Fruit fly (Drosophila melanogaster) whole organism, embryonic: ENCODE data around the gene HINT1.

Source experiments
- Atf3 ChIP-seq: fragments of 200-800 bp; sonication (Bioruptor generic); optimal IDR thresholded peaks from 3 replicates; lab custom pipeline; 2016; ENCODE audit warnings: missing biosample characterization, missing genetic modification characterization
- BEAF-32 ChIP-seq: fragments of 200-800 bp; sonication (Bioruptor generic); optimal IDR thresholded peaks from 3 replicates; lab custom pipeline; 2017; ENCODE audit warnings: missing biosample characterization, missing genetic modification characterization, mild to moderate bottlenecking, moderate library complexity, missing genetic modification reagents
- Blimp-1 ChIP-seq: fragments of 200-800 bp; sonication (Bioruptor generic); optimal IDR thresholded peaks from 3 replicates; lab custom pipeline; 2018; ENCODE audit warnings: missing biosample characterization, missing genetic modification characterization, mild to moderate bottlenecking, moderate library complexity, missing genetic modification reagents
- CG10267 ChIP-seq: fragments of 200-800 bp; sonication (Bioruptor generic); optimal IDR thresholded peaks from 2 replicates; lab custom pipeline; 2018; ENCODE audit warnings: missing biosample characterization, mild to moderate bottlenecking, missing genetic modification characterization, moderate library complexity
- CG11696 ChIP-seq: fragments of 200-800 bp; sonication (Bioruptor generic); IDR thresholded peaks from 2 replicates; pipeline ENCODE4 v1.3.6; 2022; ENCODE audit warnings: missing biosample characterization, missing genetic modification characterization
- CG11723 ChIP-seq: fragments of 200-800 bp; sonication (Bioruptor generic); optimal IDR thresholded peaks from 2 replicates; lab custom pipeline; 2017; ENCODE audit warnings: missing biosample characterization, mild to moderate bottlenecking, missing genetic modification characterization
- CG12236 ChIP-seq: fragments of 200-800 bp; sonication (Bioruptor generic); optimal IDR thresholded peaks from 2 replicates; lab custom pipeline; 2016; ENCODE audit warnings: missing biosample characterization, missing genetic modification characterization
- CG14014 ChIP-seq: fragments of 200-800 bp; sonication (Bioruptor generic); IDR thresholded peaks from 2 replicates; pipeline ENCODE4 v1.3.6; 2022; ENCODE audit warnings: missing biosample characterization, missing genetic modification characterization
- CG15073 ChIP-seq: fragments of 200-800 bp; sonication (Bioruptor generic); optimal IDR thresholded peaks from 2 replicates; lab custom pipeline; 2016; ENCODE audit warnings: missing biosample characterization, missing genetic modification characterization
- CG15479 ChIP-seq: fragments of 200-800 bp; sonication (Bioruptor generic); optimal IDR thresholded peaks from 3 replicates; lab custom pipeline; 2019; ENCODE audit warnings: missing biosample characterization, mild to moderate bottlenecking, missing genetic modification characterization, moderate library complexity
- CG1602 ChIP-seq: fragments of 200-800 bp; sonication (Bioruptor generic); optimal IDR thresholded peaks from 3 replicates; lab custom pipeline; 2016; ENCODE audit warnings: missing biosample characterization, missing genetic modification characterization
- CG16779 ChIP-seq: fragments of 200-800 bp; sonication (Bioruptor generic); IDR thresholded peaks from 2 replicates; pipeline ENCODE4 v1.3.6; 2022; ENCODE audit warnings: missing biosample characterization, missing genetic modification characterization
- CG1792 ChIP-seq: fragments of 200-800 bp; sonication (Bioruptor generic); optimal IDR thresholded peaks from 2 replicates; lab custom pipeline; 2016; ENCODE audit warnings: missing biosample characterization, missing genetic modification characterization
- CG18011 ChIP-seq: fragments of 200-800 bp; sonication (Bioruptor generic); optimal IDR thresholded peaks from 2 replicates; lab custom pipeline; 2017; ENCODE audit warnings: missing biosample characterization, missing genetic modification characterization, mild to moderate bottlenecking, moderate library complexity, missing genotype
- CG2202 ChIP-seq: fragments of 200-800 bp; sonication (Bioruptor generic); optimal IDR thresholded peaks from 2 replicates; lab custom pipeline; 2018; ENCODE audit warnings: missing biosample characterization, mild to moderate bottlenecking, missing genetic modification characterization
- CG30431 ChIP-seq: fragments of 200-800 bp; sonication (Bioruptor generic); optimal IDR thresholded peaks from 2 replicates; lab custom pipeline; 2017; ENCODE audit warnings: missing biosample characterization, missing genetic modification characterization
- CG3065 ChIP-seq: fragments of 200-800 bp; sonication (Bioruptor generic); optimal IDR thresholded peaks from 2 replicates; lab custom pipeline; 2016; ENCODE audit warnings: missing biosample characterization, missing genetic modification characterization
- CG31224 ChIP-seq: fragments of 200-800 bp; sonication (Bioruptor generic); IDR thresholded peaks from 2 replicates; pipeline ENCODE4 v1.3.6; 2022; ENCODE audit warnings: missing biosample characterization, missing genetic modification characterization
- CG32767 ChIP-seq: fragments of 200-800 bp; sonication (Bioruptor generic); IDR thresholded peaks from 2 replicates; pipeline ENCODE4 v1.3.6; 2022; ENCODE audit warnings: missing biosample characterization, missing genetic modification characterization
- CG33557 ChIP-seq: fragments of 200-800 bp; sonication (Bioruptor generic); optimal IDR thresholded peaks from 2 replicates; lab custom pipeline; 2019; ENCODE audit warnings: missing biosample characterization, mild to moderate bottlenecking, missing genetic modification characterization, moderate library complexity
- CG3838 ChIP-seq: fragments of 200-800 bp; sonication (Bioruptor generic); optimal IDR thresholded peaks from 3 replicates; lab custom pipeline; 2016; ENCODE audit warnings: missing biosample characterization, missing genetic modification characterization
- CG4707 ChIP-seq: fragments of 200-800 bp; sonication (Bioruptor generic); optimal IDR thresholded peaks from 2 replicates; lab custom pipeline; 2018; ENCODE audit warnings: missing biosample characterization, mild to moderate bottlenecking, missing genetic modification characterization, moderate library complexity
- CG9437 ChIP-seq: fragments of 200-800 bp; sonication (Bioruptor generic); optimal IDR thresholded peaks from 2 replicates; lab custom pipeline; 2018; ENCODE audit warnings: missing biosample characterization, mild to moderate bottlenecking, missing genetic modification characterization
- CG9876 ChIP-seq: fragments of 200-800 bp; sonication (Bioruptor generic); optimal IDR thresholded peaks from 2 replicates; lab custom pipeline; 2016; ENCODE audit warnings: missing biosample characterization, missing genetic modification characterization
- D ChIP-seq, 2 experiments: fragments of 200-800 bp in 1 of 2; fragments of >200 bp in 1 of 2; sonication (Bioruptor generic) in 1 of 2; optimal IDR thresholded peaks; 2 replicates in 1 of 2; 3 replicates in 1 of 2; lab custom pipeline; 2017; ENCODE audit warnings: mild to moderate bottlenecking in 1 of 2, missing biosample characterization in 1 of 2, missing genetic modification characterization in 1 of 2, missing genetic modification reagents in 1 of 2
- Dbx ChIP-seq: fragments of 200-800 bp; sonication (Bioruptor generic); IDR thresholded peaks from 3 replicates; pipeline ENCODE4 v1.3.6; 2022; ENCODE audit warnings: missing biosample characterization, missing genetic modification characterization
- Dp ChIP-seq: fragments of 200-800 bp; sonication (Bioruptor generic); optimal IDR thresholded peaks from 2 replicates; lab custom pipeline; 2018; ENCODE audit warnings: missing biosample characterization, mild to moderate bottlenecking, missing genetic modification characterization, moderate library complexity
- Fer2 ChIP-seq: fragments of 200-800 bp; sonication (Bioruptor generic); optimal IDR thresholded peaks from 2 replicates; lab custom pipeline; 2018; ENCODE audit warnings: missing biosample characterization, mild to moderate bottlenecking, missing genetic modification characterization, moderate library complexity
- MBD-R2 ChIP-seq: fragments of 200-800 bp; sonication (Bioruptor generic); IDR thresholded peaks from 2 replicates; pipeline ENCODE4 v1.3.6; 2022; ENCODE audit warnings: missing biosample characterization, missing genetic modification characterization
- Nf-YB ChIP-seq: fragments of 200-800 bp; sonication (Bioruptor generic); optimal IDR thresholded peaks from 3 replicates; lab custom pipeline; 2019; ENCODE audit warnings: missing biosample characterization, mild to moderate bottlenecking, missing genetic modification characterization, moderate library complexity
- Oaz ChIP-seq: fragments of 200-800 bp; sonication (Bioruptor generic); IDR thresholded peaks from 2 replicates; pipeline ENCODE4 v1.3.6; 2022; ENCODE audit warnings: missing biosample characterization, missing genetic modification characterization
- Ravus ChIP-seq: fragments of 200-800 bp; sonication (Bioruptor generic); IDR thresholded peaks from 2 replicates; pipeline ENCODE4 v1.3.6; 2022; ENCODE audit warnings: missing biosample characterization, missing genetic modification characterization
- abd-A ChIP-seq: fragments of 200-800 bp; sonication (Bioruptor generic); optimal IDR thresholded peaks from 3 replicates; lab custom pipeline; 2019; ENCODE audit warnings: missing biosample characterization, mild to moderate bottlenecking, missing genetic modification characterization, moderate library complexity
- bigmax ChIP-seq: fragments of 200-800 bp; sonication (Bioruptor generic); optimal IDR thresholded peaks from 2 replicates; lab custom pipeline; 2018; ENCODE audit warnings: missing biosample characterization, mild to moderate bottlenecking, missing genetic modification characterization
- bowl ChIP-seq: fragments of 200-800 bp; sonication (Bioruptor generic); IDR thresholded peaks from 2 replicates; pipeline ENCODE4 v1.3.6; 2022; ENCODE audit warnings: missing biosample characterization, missing genetic modification characterization
- cg ChIP-seq: fragments of 200-800 bp; sonication (Bioruptor generic); optimal IDR thresholded peaks from 3 replicates; lab custom pipeline; 2019; ENCODE audit warnings: missing biosample characterization, mild to moderate bottlenecking, missing genetic modification characterization, moderate library complexity
- danr ChIP-seq: fragments of 200-800 bp; sonication (Bioruptor generic); IDR thresholded peaks from 2 replicates; pipeline ENCODE4 v1.3.6; 2022; ENCODE audit warnings: missing biosample characterization, missing genetic modification characterization
- dmrt11E ChIP-seq: fragments of 200-800 bp; sonication (Bioruptor generic); optimal IDR thresholded peaks from 3 replicates; lab custom pipeline; 2018; ENCODE audit warnings: missing biosample characterization, mild to moderate bottlenecking, missing genetic modification characterization, moderate library complexity
- ewg ChIP-seq: fragments of 200-800 bp; sonication (Bioruptor generic); optimal IDR thresholded peaks from 3 replicates; lab custom pipeline; 2017; ENCODE audit warnings: mild to moderate bottlenecking, missing biosample characterization, missing genetic modification reagents, missing genetic modification characterization
- exex ChIP-seq: fragments of 200-800 bp; sonication (Bioruptor generic); optimal IDR thresholded peaks from 4 replicates; lab custom pipeline; 2018; ENCODE audit warnings: missing biosample characterization, mild to moderate bottlenecking, missing genetic modification characterization, moderate library complexity
- gfzf ChIP-seq: fragments of 200-800 bp; sonication (Bioruptor generic); optimal IDR thresholded peaks from 2 replicates; lab custom pipeline; 2016; ENCODE audit warnings: missing biosample characterization, mild to moderate bottlenecking, missing genetic modification characterization, moderate library complexity
- knrl ChIP-seq: fragments of 200-800 bp; sonication (Bioruptor generic); IDR thresholded peaks from 3 replicates; pipeline ENCODE4 v1.3.6; 2022; ENCODE audit warnings: missing biosample characterization, missing genetic modification characterization; ENCODE audit not compliant: partially characterized antibody
- maf-S ChIP-seq: fragments of 200-800 bp; sonication (Bioruptor generic); optimal IDR thresholded peaks from 2 replicates; lab custom pipeline; 2016; ENCODE audit warnings: missing biosample characterization, missing genetic modification characterization
- oc ChIP-seq: fragments of 200-800 bp; sonication (Bioruptor generic); optimal IDR thresholded peaks from 2 replicates; lab custom pipeline; 2018; ENCODE audit warnings: missing biosample characterization, mild to moderate bottlenecking, missing genetic modification characterization, moderate library complexity
- repo ChIP-seq: fragments of 200-800 bp; sonication (Bioruptor generic); optimal IDR thresholded peaks from 2 replicates; lab custom pipeline; 2016; ENCODE audit warnings: missing biosample characterization, missing genetic modification characterization
- sens ChIP-seq: fragments of 200-800 bp; sonication (Bioruptor generic); peaks from one replicate; lab custom pipeline; 2016; ENCODE audit warnings: missing biosample characterization, missing genetic modification characterization
- sna ChIP-seq: fragments of 200-800 bp; sonication (Bioruptor generic); IDR thresholded peaks from 2 replicates; pipeline ENCODE4 v1.3.6; 2022; ENCODE audit warnings: missing biosample characterization, missing genetic modification characterization; ENCODE audit not compliant: partially characterized antibody
- sug ChIP-seq: fragments of 200-800 bp; optimal IDR thresholded peaks from 2 replicates; lab custom pipeline; 2019; ENCODE audit warnings: missing biosample characterization, mild to moderate bottlenecking, missing genetic modification characterization, moderate library complexity
- trem ChIP-seq: fragments of 200-800 bp; optimal IDR thresholded peaks from 3 replicates; lab custom pipeline; 2019; ENCODE audit warnings: missing biosample characterization, mild to moderate bottlenecking, missing genetic modification characterization, moderate library complexity
- vnd ChIP-seq: fragments of 200-800 bp; sonication (Bioruptor generic); IDR thresholded peaks from 3 replicates; pipeline ENCODE4 v1.3.6; 2022; ENCODE audit warnings: missing biosample characterization, missing genetic modification characterization; ENCODE audit not compliant: partially characterized antibody
- zen ChIP-seq: fragments of 200-800 bp; sonication (Bioruptor generic); optimal IDR thresholded peaks from 3 replicates; lab custom pipeline; 2018; ENCODE audit warnings: missing biosample characterization, mild to moderate bottlenecking, missing genetic modification characterization, moderate library complexity

The HINT1 gene

DNA sequence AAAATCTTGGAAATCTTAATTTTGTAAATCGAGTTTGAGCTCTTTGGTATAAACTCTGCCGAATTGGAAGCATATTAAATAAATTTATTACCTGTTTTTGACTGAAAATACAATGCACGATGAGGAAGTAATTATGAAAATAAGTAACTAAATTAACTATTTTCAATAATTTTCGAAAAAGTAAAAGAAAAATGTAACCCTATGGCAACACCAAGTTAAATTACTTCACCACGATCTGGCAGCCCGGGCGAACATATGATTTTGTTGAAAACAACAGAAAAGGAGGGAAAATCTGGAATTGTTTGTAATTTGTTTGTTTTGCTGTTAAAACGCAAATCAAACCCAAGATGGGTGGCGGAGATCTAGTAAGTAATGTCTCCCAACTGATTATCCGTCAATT is 25.1 kb upstream of the HINT1 start, which contains the start of the genes CG9961 and Cwc25 (continued):
- TF ChIP-seq CG14014 (GFP tag; lab: Robert Waterston, UW) (no peak), MBD-R2 (peak; percentile 90), sna (no peak), Dbx (GFP tag; lab: Robert Waterston, UW) (no peak), abd-A (tag; lab: Kevin White, UChicago) (no peak), CG9876 (GFP tag; lab: Kevin White, UChicago) (no peak), CG9437 (GFP tag; lab: Kevin White, UChicago) (peak; percentile 81), CG3838 (GFP tag; lab: Kevin White, UChicago) (no peak), oc (no peak), CG12236 (GFP tag; lab: Kevin White, UChicago) (no peak), CG3065 (no peak), bigmax (no peak), zen (tag; lab: Kevin White, UChicago) (no peak), CG2202 (tag; lab: Kevin White, UChicago) (no peak), D (optimal IDR thresholded peaks at IDR 0.05; lab: Kevin White, UChicago) (no peak), D (GFP tag; optimal IDR thresholded peaks at IDR 0.05; lab: Kevin White, UChicago) (no peak), Oaz (GFP tag; lab: Robert Waterston, UW) (no peak), maf-S (GFP tag; lab: Kevin White, UChicago) (no peak), sug (peak; percentile 3), trem (peak; percentile 43), Fer2 (no peak), CG4707 (GFP tag; lab: Kevin White, UChicago) (no peak), Ravus (GFP tag; lab: Robert Waterston, UW) (no peak), CG11696 (GFP tag; lab: Robert Waterston, UW) (no peak), CG32767 (GFP tag; lab: Robert Waterston, UW) (no peak), CG1792 (GFP tag; lab: Kevin White, UChicago) (no peak), CG16779 (no peak), CG31224 (GFP tag; lab: Robert Waterston, UW) (no peak), repo (GFP tag; lab: Kevin White, UChicago) (no peak), sens (peak; percentile 84), CG33557 (GFP tag; lab: Kevin White, UChicago) (no peak), bowl (GFP tag; lab: Robert Waterston, UW) (no peak), CG15073 (GFP tag; lab: Kevin White, UChicago) (no peak), Nf-YB (GFP tag; lab: Kevin White, UChicago) (no peak), cg (GFP tag; lab: Kevin White, UChicago) (no peak), knrl (GFP tag; lab: Robert Waterston, UW) (no peak), Blimp-1 (GFP tag; lab: Kevin White, UChicago) (no peak), Dp (GFP tag; lab: Kevin White, UChicago) (peak; percentile 42), ewg (GFP tag; lab: Kevin White, UChicago) (no peak), CG10267 (tag; lab: Kevin White, UChicago) (peak; percentile 31), vnd (no peak), CG30431 (no peak), dmrt11E (tag; lab: Kevin White, UChicago) (no peak), CG18011 (GFP tag; lab: Kevin White, UChicago) (no peak), CG1602 (GFP tag; lab: Kevin White, UChicago) (no peak), danr (no peak), CG11723 (GFP tag; lab: Kevin White, UChicago) (no peak), BEAF-32 (GFP tag; lab: Kevin White, UChicago) (no peak), Atf3 (GFP tag; lab: Kevin White, UChicago) (no peak), CG15479 (no peak), gfzf (GFP tag; lab: Kevin White, UChicago) (no peak), exex (tag; lab: Kevin White, UChicago) (no peak)
